Worm (Caenorhabditis elegans): ENCODE results near the gene gpd-4.
A peak's percentile ranks its signal among the peaks of the same experiment; 100 is the strongest.

The gpd-4 gene

DNA sequence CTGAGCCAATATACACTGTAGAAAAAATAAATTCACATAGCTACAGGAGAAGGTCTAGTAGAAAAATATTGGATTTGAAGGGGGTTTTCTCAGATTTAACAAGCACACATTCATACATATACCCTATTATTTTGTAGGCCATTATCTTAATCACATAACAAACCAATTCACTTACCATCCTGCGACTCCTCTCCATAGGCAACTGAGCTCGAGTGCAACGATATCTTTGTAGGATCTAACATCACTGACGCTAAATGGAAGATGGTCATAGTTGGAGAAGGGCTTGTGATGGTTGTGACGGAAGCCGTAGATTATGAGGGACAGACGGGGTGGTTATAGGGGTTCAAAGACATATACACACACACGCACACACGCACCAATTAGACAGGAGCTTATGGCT is 6.9 kb upstream of the gpd-4 start:
- TF ChIP-seq aha-1 (tag) (peak; percentile 66), gei-8 (GFP tag; optimal IDR thresholded peaks at IDR 0.05) (no peak)

DNA sequence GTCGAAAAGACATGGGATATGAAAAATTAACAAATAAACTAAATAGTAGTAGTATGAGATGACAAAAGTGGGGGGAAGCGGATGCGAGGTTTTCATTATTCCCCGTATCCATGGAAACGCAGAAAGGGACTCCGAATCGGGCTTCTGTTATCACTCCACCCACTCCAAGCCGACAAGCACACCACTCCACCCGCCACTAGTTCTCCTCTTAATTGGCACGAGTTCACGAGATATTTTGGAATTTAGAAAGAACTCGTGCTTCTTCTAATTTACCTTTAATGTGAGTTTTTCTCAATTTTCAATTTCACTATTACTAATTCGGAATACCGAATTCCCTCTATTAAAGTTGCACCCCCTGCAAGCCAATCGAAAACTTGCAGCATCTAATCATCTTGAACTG is 4.7 kb upstream of the gpd-4 start:
- no peak for TF ChIP-seq daf-8 (GFP tag; IDR thresholded peaks at IDR 0.05)
- no peak for TF ChIP-seq nhr-102 (tag; optimal IDR thresholded peaks at IDR 0.05)
- TF ChIP-seq unc-62 (GFP tag; optimal IDR thresholded peaks at IDR 0.05 in 1 of 2): peak in 1 of 2 experiments; percentile 29
- no peak for TF ChIP-seq unc-62 (tag; optimal IDR thresholded peaks at IDR 0.05)
- TF ChIP-seq madf-9 (GFP tag; conservative IDR thresholded peaks at IDR 0.05): no peak
- no peak for TF ChIP-seq T26A8.4 (GFP tag; IDR thresholded peaks at IDR 0.05)
- TF ChIP-seq ZK546.5 (tag; optimal IDR thresholded peaks at IDR 0.05): no peak
- TF ChIP-seq spr-3 (GFP tag; optimal IDR thresholded peaks at IDR 0.05): no peak

DNA sequence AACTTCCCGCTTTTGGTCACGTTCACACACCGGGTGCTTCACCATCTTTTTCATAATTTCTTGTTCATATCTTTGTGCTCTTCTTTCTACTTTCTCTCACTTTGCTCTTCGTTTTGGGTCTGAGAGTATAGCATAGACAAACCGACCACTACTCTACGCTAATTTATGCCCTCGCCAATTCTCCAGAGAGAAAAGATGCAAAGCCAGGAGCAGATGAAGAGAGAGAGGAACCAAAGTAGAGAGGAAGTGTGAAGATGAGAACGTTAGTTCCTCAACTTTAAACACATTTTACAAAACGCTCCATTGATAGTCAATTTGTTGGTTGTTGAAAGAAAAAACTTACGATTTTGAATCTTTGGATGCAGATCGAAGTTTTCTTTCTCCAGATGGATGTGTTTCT is 3.3 kb upstream of the gpd-4 start:
- TF ChIP-seq vab-7 (GFP tag; IDR thresholded peaks at IDR 0.05): no peak

DNA sequence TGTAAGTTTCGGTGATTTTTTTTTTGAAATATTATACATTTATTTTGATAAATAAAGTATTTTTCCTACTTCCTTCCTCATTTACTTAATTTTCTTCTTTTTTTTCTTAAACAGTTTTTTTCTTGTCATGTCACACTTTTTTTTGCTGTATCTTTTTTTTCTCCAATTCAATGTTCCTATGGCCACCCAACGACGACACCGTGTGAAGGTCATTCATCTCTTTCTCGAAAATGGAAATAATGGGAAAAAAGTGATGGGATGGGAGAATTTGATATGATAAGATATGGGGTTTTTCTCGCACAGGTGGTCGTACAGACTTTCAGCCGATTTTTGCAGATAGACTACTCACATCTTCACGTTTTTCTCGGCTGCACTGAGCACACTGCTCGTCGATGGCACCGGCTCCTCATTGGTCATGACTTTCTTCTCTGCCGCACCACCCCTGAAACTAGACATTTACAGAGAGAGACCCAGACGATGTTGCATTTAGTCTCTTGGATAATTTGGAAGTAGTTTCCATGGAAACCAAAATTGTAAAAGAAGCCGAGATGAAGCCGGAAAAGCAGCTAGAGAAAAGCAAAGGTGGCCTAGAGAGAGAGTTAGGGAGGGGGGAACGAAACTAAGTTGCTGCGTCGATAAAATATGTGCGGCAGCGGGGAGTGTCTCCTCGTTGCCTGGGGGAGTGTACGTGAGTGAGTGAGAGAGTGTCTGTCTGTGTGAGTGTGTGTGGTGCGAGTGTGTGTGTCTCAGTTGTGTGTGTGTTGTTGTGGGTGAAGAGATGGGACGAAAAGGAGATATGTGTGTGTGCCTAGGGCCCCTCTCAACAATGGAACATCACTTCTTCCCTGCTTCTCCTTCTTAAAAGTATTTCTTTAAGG is 1.9 kb upstream of the gpd-4 start, which contains the start of gene daf-19:
daf-19 (minus strand) TSS at position 442 of the 878 bp plus-strand sequence.
- TF ChIP-seq F26F4.8 (GFP tag; conservative IDR thresholded peaks at IDR 0.05) (no peak), set-16 (GFP tag; IDR thresholded peaks at IDR 0.05) (peak; percentile 51; the same call in 1 of the 2 replicates), snpc-1.2 (GFP tag; IDR thresholded peaks at IDR 0.05) (no peak), egl-43 (GFP tag; IDR thresholded peaks at IDR 0.05) (peak; percentile 71), zfp-2 (tag; optimal IDR thresholded peaks at IDR 0.05) (no peak), dve-1 (tag; optimal IDR thresholded peaks at IDR 0.05; ENCODE audit: insufficient read depth) (peak; percentile 32), aha-1 (tag) (peak; percentile 91), mxl-2 (GFP tag; conservative IDR thresholded peaks at IDR 0.05) (no peak), nhr-111 (GFP tag; optimal IDR thresholded peaks at IDR 0.05) (no peak), snpc-4 (tag; optimal IDR thresholded peaks at IDR 0.05) (no peak), nhr-76 (tag; optimal IDR thresholded peaks at IDR 0.05) (no peak), hlh-30 (tag; optimal IDR thresholded peaks at IDR 0.05; ENCODE audit: insufficient read depth) (peak; percentile 57), spr-3 (GFP tag; optimal IDR thresholded peaks at IDR 0.05) (no peak), lsy-2 (tag; optimal IDR thresholded peaks at IDR 0.05) (peak; percentile 16 to 74), ceh-82 (tag; optimal IDR thresholded peaks at IDR 0.05) (no peak), mdt-29 (GFP tag; IDR thresholded peaks at IDR 0.05) (no peak), tag-97 (GFP tag; IDR thresholded peaks at IDR 0.05) (no peak), nhr-41 (GFP tag; IDR thresholded peaks at IDR 0.05) (no peak), zfp-3 (GFP tag; conservative IDR thresholded peaks at IDR 0.05) (no peak), mep-1 (tag; optimal IDR thresholded peaks at IDR 0.05) (peak; percentile 82), daf-16 (GFP tag; optimal IDR thresholded peaks at IDR 0.05) (no peak), daf-16 (tag; optimal IDR thresholded peaks at IDR 0.05) (peak; percentile 43), lin-39 (tag; optimal IDR thresholded peaks at IDR 0.05) (no peak), nhr-237 (tag; optimal IDR thresholded peaks at IDR 0.05) (no peak), gei-8 (GFP tag; optimal IDR thresholded peaks at IDR 0.05) (no peak), zag-1 (tag; optimal IDR thresholded peaks at IDR 0.05) (no peak), pqm-1 (tag; optimal IDR thresholded peaks at IDR 0.05) (no peak), dmd-8 (GFP tag; IDR thresholded peaks at IDR 0.05) (no peak), mes-2 (tag; optimal IDR thresholded peaks at IDR 0.05; ENCODE audit: poor library complexity, severe bottlenecking) (peak; percentile 65), daf-8 (GFP tag; IDR thresholded peaks at IDR 0.05) (no peak), nhr-28 (tag; optimal IDR thresholded peaks at IDR 0.05) (peak; percentile 56), F37D6.2 (tag; optimal IDR thresholded peaks at IDR 0.05) (peak; percentile 50), ama-1 (optimal IDR thresholded peaks at IDR 0.05) (peak; percentile 71), zip-11 (GFP tag; IDR thresholded peaks at IDR 0.05) (no peak), F10B5.3 (tag; optimal IDR thresholded peaks at IDR 0.05) (no peak), arid-1 (GFP tag; conservative IDR thresholded peaks at IDR 0.05) (no peak; the same call in 1 of the 2 replicates), fkh-10 (GFP tag; optimal IDR thresholded peaks at IDR 0.05) (peak; percentile 5), lin-15B (tag; optimal IDR thresholded peaks at IDR 0.05) (no peak)
